Fruit fly (Drosophila melanogaster) whole organism, prepupa: ENCODE results near the gene CG14990.

ENCODE experiments used
- Blimp-1 ChIP-seq: fragments of 200-800 bp; sonication (Bioruptor generic); optimal IDR thresholded peaks from 3 replicates; lab custom pipeline; 2017; ENCODE audit warnings: missing biosample characterization, missing genetic modification characterization, mild to moderate bottlenecking, moderate library complexity, missing genetic modification reagents
- CG10669 ChIP-seq: fragments of 200-800 bp; sonication (Bioruptor generic); optimal IDR thresholded peaks from 3 replicates; lab custom pipeline; 2018; ENCODE audit warnings: missing biosample characterization, mild to moderate bottlenecking, missing genetic modification characterization, moderate library complexity
- CG11762 ChIP-seq: fragments of 200-800 bp; sonication (Bioruptor generic); optimal IDR thresholded peaks from 3 replicates; lab custom pipeline; 2016; ENCODE audit warnings: missing biosample characterization, missing genetic modification characterization; ENCODE audit not compliant: insufficient read depth
- CG15336 ChIP-seq: fragments of 200-800 bp; sonication (Bioruptor generic); IDR thresholded peaks from 2 replicates; pipeline ENCODE4 v1.3.6; 2022; ENCODE audit warnings: missing biosample characterization, missing genetic modification characterization
- CG1621 ChIP-seq: fragments of 200-800 bp; sonication (Bioruptor generic); optimal IDR thresholded peaks from 3 replicates; lab custom pipeline; 2018; ENCODE audit warnings: missing biosample characterization, mild to moderate bottlenecking, missing genetic modification characterization
- CG16779 ChIP-seq: fragments of 200-800 bp; sonication (Bioruptor generic); optimal IDR thresholded peaks from 3 replicates; lab custom pipeline; 2017; ENCODE audit warnings: missing biosample characterization, mild to moderate bottlenecking, missing genetic modification characterization
- CG31627 ChIP-seq: fragments of 200-800 bp; sonication (Bioruptor generic); optimal IDR thresholded peaks from 3 replicates; lab custom pipeline; 2016; ENCODE audit warnings: missing biosample characterization, missing genetic modification characterization
- CG32006 ChIP-seq: fragments of 200-800 bp; sonication (Bioruptor generic); optimal IDR thresholded peaks from 3 replicates; lab custom pipeline; 2017; ENCODE audit warnings: missing biosample characterization, mild to moderate bottlenecking, missing genetic modification characterization
- CG34406 ChIP-seq: fragments of 200-800 bp; sonication (Bioruptor generic); optimal IDR thresholded peaks from 3 replicates; lab custom pipeline; 2016; ENCODE audit warnings: missing biosample characterization, missing genetic modification characterization
- CG4318 ChIP-seq: fragments of 200-800 bp; sonication (Bioruptor generic); optimal IDR thresholded peaks from 3 replicates; lab custom pipeline; 2017; ENCODE audit warnings: missing biosample characterization, mild to moderate bottlenecking, missing genetic modification characterization
- CG6163 ChIP-seq: fragments of 200-800 bp; sonication (Bioruptor generic); IDR thresholded peaks from 3 replicates; pipeline ENCODE4 v1.3.6; 2022; ENCODE audit warnings: missing biosample characterization, missing genetic modification characterization
- CG6276 ChIP-seq: fragments of 200-800 bp; sonication (Bioruptor generic); optimal IDR thresholded peaks from 2 replicates; lab custom pipeline; 2017; ENCODE audit warnings: missing biosample characterization, mild to moderate bottlenecking, missing genetic modification characterization
- CG6808 ChIP-seq: fragments of 200-800 bp; sonication (Bioruptor generic); optimal IDR thresholded peaks from 3 replicates; lab custom pipeline; 2017; ENCODE audit warnings: missing biosample characterization, missing genetic modification characterization, mild to moderate bottlenecking, moderate library complexity, missing genetic modification reagents
- CG8119 ChIP-seq: fragments of 200-800 bp; sonication (Bioruptor generic); IDR thresholded peaks from 3 replicates; pipeline ENCODE4 v1.3.6; 2022; ENCODE audit warnings: missing biosample characterization, missing genetic modification characterization
- CG8319 ChIP-seq: fragments of 200-800 bp; sonication (Bioruptor generic); optimal IDR thresholded peaks from 3 replicates; lab custom pipeline; 2016; ENCODE audit warnings: missing biosample characterization, missing genetic modification characterization
- CG8632 ChIP-seq: fragments of 200-800 bp; sonication (Bioruptor generic); optimal IDR thresholded peaks from 3 replicates; lab custom pipeline; 2016; ENCODE audit warnings: missing biosample characterization, missing genetic modification characterization
- CG9139 ChIP-seq: fragments of 200-800 bp; sonication (Bioruptor generic); optimal IDR thresholded peaks from 3 replicates; lab custom pipeline; 2017; ENCODE audit warnings: missing biosample characterization, mild to moderate bottlenecking, missing genetic modification characterization
- Eip75B ChIP-seq: fragments of 200-800 bp; sonication (Bioruptor generic); optimal IDR thresholded peaks from 3 replicates; lab custom pipeline; 2016; ENCODE audit warnings: missing biosample characterization, missing genetic modification characterization
- Eip93F ChIP-seq: fragments of 200-800 bp; sonication (Bioruptor generic); optimal IDR thresholded peaks from 2 replicates; lab custom pipeline; 2016; ENCODE audit warnings: missing biosample characterization, mild to moderate bottlenecking, missing genetic modification characterization
- Ets96B ChIP-seq: fragments of 200-800 bp; optimal IDR thresholded peaks from 2 replicates; lab custom pipeline; 2019; ENCODE audit warnings: missing biosample characterization, mild to moderate bottlenecking, missing genetic modification characterization, moderate library complexity
- Hr4 ChIP-seq: fragments of 200-800 bp; sonication (Bioruptor generic); optimal IDR thresholded peaks from 3 replicates; lab custom pipeline; 2016; ENCODE audit warnings: missing biosample characterization, missing genetic modification characterization
- Lpt ChIP-seq: fragments of 200-800 bp; sonication (Bioruptor generic); optimal IDR thresholded peaks from 3 replicates; lab custom pipeline; 2016; ENCODE audit warnings: missing biosample characterization, missing genetic modification characterization
- Smox ChIP-seq: fragments of 200-800 bp; sonication (Bioruptor generic); optimal IDR thresholded peaks from 3 replicates; lab custom pipeline; 2016; ENCODE audit warnings: missing biosample characterization, missing genetic modification characterization
- achi ChIP-seq: fragments of 200-800 bp; sonication (Bioruptor generic); optimal IDR thresholded peaks from 3 replicates; lab custom pipeline; 2016; ENCODE audit warnings: missing biosample characterization, missing genetic modification characterization
- cyc ChIP-seq: fragments of 200-800 bp; sonication (Bioruptor generic); optimal IDR thresholded peaks from 3 replicates; lab custom pipeline; 2016; ENCODE audit warnings: missing biosample characterization, missing genetic modification characterization
- dsx ChIP-seq: fragments of 200-800 bp; optimal IDR thresholded peaks from 3 replicates; lab custom pipeline; 2019; ENCODE audit warnings: missing biosample characterization, mild to moderate bottlenecking, missing genetic modification characterization, moderate library complexity; ENCODE audit not compliant: poor library complexity, severe bottlenecking
- eg ChIP-seq: fragments of 200-800 bp; sonication (Bioruptor generic); IDR thresholded peaks from 3 replicates; pipeline ENCODE4 v1.3.6; 2022; ENCODE audit warnings: missing biosample characterization, missing genetic modification characterization
- esn ChIP-seq: fragments of 200-800 bp; sonication (Bioruptor generic); optimal IDR thresholded peaks from 2 replicates; lab custom pipeline; 2016; ENCODE audit warnings: missing biosample characterization, mild to moderate bottlenecking, missing genetic modification characterization, moderate library complexity
- fkh ChIP-seq: fragments of 200-800 bp; sonication (Bioruptor generic); optimal IDR thresholded peaks from 3 replicates; lab custom pipeline; 2017; ENCODE audit warnings: missing biosample characterization, mild to moderate bottlenecking, missing genetic modification characterization, moderate library complexity
- lz ChIP-seq: fragments of 200-800 bp; sonication (Bioruptor generic); optimal IDR thresholded peaks from 3 replicates; lab custom pipeline; 2016; ENCODE audit warnings: missing biosample characterization, missing genetic modification characterization
- net ChIP-seq: fragments of 200-800 bp; sonication (Bioruptor generic); optimal IDR thresholded peaks from 3 replicates; lab custom pipeline; 2016; ENCODE audit warnings: missing biosample characterization, missing genetic modification characterization
- salr ChIP-seq, 2 experiments: fragments of 200-800 bp; sonication (Bioruptor generic); optimal IDR thresholded peaks; 3 replicates each; lab custom pipeline; 2016 to 2018; ENCODE audit warnings: missing biosample characterization in 2 of 2, missing genetic modification characterization in 2 of 2, mild to moderate bottlenecking in 1 of 2
- spab ChIP-seq: fragments of 200-800 bp; sonication (Bioruptor generic); optimal IDR thresholded peaks from 2 replicates; lab custom pipeline; 2017; ENCODE audit warnings: missing biosample characterization, mild to moderate bottlenecking, missing genetic modification characterization, missing genetic modification reagents
- ss ChIP-seq, 2 experiments: fragments of 200-800 bp; sonication (Bioruptor generic); optimal IDR thresholded peaks; 2 replicates in 1 of 2; 3 replicates in 1 of 2; lab custom pipeline; 2017 to 2018; ENCODE audit warnings: mild to moderate bottlenecking in 2 of 2, missing biosample characterization in 2 of 2, missing genetic modification characterization in 2 of 2, moderate library complexity in 1 of 2
- svp ChIP-seq: fragments of 200-800 bp; sonication (Bioruptor generic); peaks from one replicate; lab custom pipeline; 2016; ENCODE audit warnings: missing biosample characterization, missing genetic modification characterization
- topi ChIP-seq: fragments of 200-800 bp; sonication (Bioruptor generic); optimal IDR thresholded peaks from 3 replicates; lab custom pipeline; 2016; ENCODE audit warnings: missing biosample characterization, missing genetic modification characterization
- vri ChIP-seq: fragments of 200-800 bp; sonication (Bioruptor generic); optimal IDR thresholded peaks from 3 replicates; lab custom pipeline; 2016; ENCODE audit warnings: missing biosample characterization, mild to moderate bottlenecking, missing genetic modification characterization

The CG14990 gene

dm6 chr3L:4071561-4072049 is 21.4 kb upstream of the CG14990 start, which contains the start of gene wit (continued):
- no peak for TF ChIP-seq cyc
- peak; percentile 14 for TF ChIP-seq Eip75B
- TF ChIP-seq Hr4, result peak; percentile 56
- TF ChIP-seq CG6276 (GFP tag; lab: Kevin White, UChicago), result peak; percentile 58
- TF ChIP-seq dsx (GFP tag; lab: Kevin White, UChicago), result peak; percentile 32
- TF ChIP-seq topi (GFP tag; lab: Kevin White, UChicago), result peak; percentile 10
- TF ChIP-seq achi (GFP tag; lab: Kevin White, UChicago), result peak; percentile 24
- peak; percentile 21 for TF ChIP-seq fkh (GFP tag; lab: Kevin White, UChicago)
- peak; percentile 24 for TF ChIP-seq lz
- peak; percentile 52 for TF ChIP-seq CG16779
- TF ChIP-seq CG11762 (GFP tag; lab: Kevin White, UChicago), result no peak
- peak; percentile 55; the same call in 1 of the 3 replicates for TF ChIP-seq CG6163 (GFP tag; lab: Robert Waterston, UW)
- peak; percentile 31 for TF ChIP-seq Smox
- no peak for TF ChIP-seq CG6808 (GFP tag; lab: Kevin White, UChicago)
- TF ChIP-seq CG1621, result peak; percentile 44
- peak; percentile 38 for TF ChIP-seq net
- TF ChIP-seq CG31627 (GFP tag; lab: Kevin White, UChicago), result no peak
- TF ChIP-seq CG34406 (GFP tag; lab: Kevin White, UChicago), result peak; percentile 13
- TF ChIP-seq Blimp-1 (GFP tag; lab: Kevin White, UChicago), result no peak
- TF ChIP-seq CG8119, result peak; percentile 67
- no peak for TF ChIP-seq CG8319 (GFP tag; lab: Kevin White, UChicago)
- TF ChIP-seq CG15336 (GFP tag; lab: Robert Waterston, UW), result peak; percentile 69; the same call in 1 of the 2 replicates
- TF ChIP-seq CG8632, result no peak
- TF ChIP-seq ss (GFP tag; optimal IDR thresholded peaks at IDR 0.05; lab: Kevin White, UChicago), result peak; percentile 35 to 43
- no peak for TF ChIP-seq Eip93F (GFP tag; lab: Kevin White, UChicago)
- TF ChIP-seq, all 60 proteins: peak for 34

dm6 chr3L:4072717-4073116 is 20.3 kb upstream of the CG14990 start:
- no peak for TF ChIP-seq fkh (GFP tag; lab: Kevin White, UChicago)
- TF ChIP-seq CG8119, result no peak
- TF ChIP-seq esn, result no peak
- TF ChIP-seq CG10669 (GFP tag; lab: Kevin White, UChicago), result no peak
- no peak for TF ChIP-seq CG32006 (GFP tag; lab: Kevin White, UChicago)
- TF ChIP-seq CG15336 (GFP tag; lab: Robert Waterston, UW), result no peak
- TF ChIP-seq ss (GFP tag; optimal IDR thresholded peaks at IDR 0.05; lab: Kevin White, UChicago), result no peak
- TF ChIP-seq CG31627 (GFP tag; lab: Kevin White, UChicago), result no peak
- TF ChIP-seq CG9139 (GFP tag; lab: Kevin White, UChicago), result no peak
- TF ChIP-seq spab (GFP tag; lab: Kevin White, UChicago), result no peak
- TF ChIP-seq, all 60 proteins: peak for 0

- TF ChIP-seq Ets96B (no peak), Lpt (GFP tag; lab: Kevin White, UChicago) (no peak), eg (GFP tag; lab: Robert Waterston, UW) (peak; percentile 22; the same call in 1 of the 3 replicates), CG4318 (no peak), CG11762 (GFP tag; lab: Kevin White, UChicago) (no peak), salr (GFP tag; optimal IDR thresholded peaks at IDR 0.05; lab: Kevin White, UChicago) (no peak), CG16779 (no peak), svp (peak; percentile 42), vri (GFP tag; lab: Kevin White, UChicago) (no peak), CG15336 (GFP tag; lab: Robert Waterston, UW) (0 out of 2 replicates have a peak, but pooled peaks have one; percentile 11)
Measured at dm6 chr3L:4073755-4074154, 19.3 kb upstream of the CG14990 start, which contains the start of gene Faa. Gene Faa, minus strand, starts transcription at chr3L:4073954.
